Fruit fly (Drosophila melanogaster) whole organism, embryonic: Measurements from ENCODE around the gene Gr5a.

Experiments used
- ATbp ChIP-seq: fragments of 200-800 bp; sonication (Bioruptor generic); optimal IDR thresholded peaks from 2 replicates; lab custom pipeline; 2017; ENCODE audit warnings: missing biosample characterization, mild to moderate bottlenecking, missing genetic modification characterization, missing genetic modification reagents
- Asciz ChIP-seq: fragments of 200-800 bp; sonication (Bioruptor generic); optimal IDR thresholded peaks from 2 replicates; lab custom pipeline; 2017; ENCODE audit warnings: missing biosample characterization, mild to moderate bottlenecking, missing genetic modification characterization, missing genetic modification reagents
- Atf3 ChIP-seq: fragments of 200-800 bp; sonication (Bioruptor generic); optimal IDR thresholded peaks from 3 replicates; lab custom pipeline; 2016; ENCODE audit warnings: missing biosample characterization, missing genetic modification characterization
- CG10267 ChIP-seq: fragments of 200-800 bp; sonication (Bioruptor generic); optimal IDR thresholded peaks from 2 replicates; lab custom pipeline; 2018; ENCODE audit warnings: missing biosample characterization, mild to moderate bottlenecking, missing genetic modification characterization, moderate library complexity
- CG10462 ChIP-seq: fragments of 200-800 bp; sonication (Bioruptor generic); optimal IDR thresholded peaks from 2 replicates; lab custom pipeline; 2016; ENCODE audit warnings: missing biosample characterization, missing genetic modification characterization
- CG10565 ChIP-seq: fragments of 200-800 bp; sonication (Bioruptor generic); optimal IDR thresholded peaks from 3 replicates; lab custom pipeline; 2016; ENCODE audit warnings: missing biosample characterization, mild to moderate bottlenecking, missing genetic modification characterization
- CG10959 ChIP-seq: fragments of 200-800 bp; sonication (Bioruptor generic); IDR thresholded peaks from 2 replicates; pipeline ENCODE4 v1.3.6; 2022; ENCODE audit warnings: missing biosample characterization, missing genetic modification characterization
- CG12391 ChIP-seq: fragments of 200-800 bp; sonication (Bioruptor generic); optimal IDR thresholded peaks from 3 replicates; lab custom pipeline; 2018; ENCODE audit warnings: missing biosample characterization, mild to moderate bottlenecking, missing genetic modification characterization, moderate library complexity
- CG14667 ChIP-seq: fragments of 200-800 bp; sonication (Bioruptor generic); IDR thresholded peaks from 2 replicates; pipeline ENCODE4 v1.3.6; 2022; ENCODE audit warnings: missing biosample characterization, missing genetic modification characterization
- CG15696 ChIP-seq: fragments of 200-800 bp; sonication (Bioruptor generic); optimal IDR thresholded peaks from 2 replicates; lab custom pipeline; 2019; ENCODE audit warnings: missing biosample characterization, mild to moderate bottlenecking, missing genetic modification characterization, moderate library complexity
- CG17385 ChIP-seq: fragments of 200-800 bp; sonication (Bioruptor generic); optimal IDR thresholded peaks from 3 replicates; lab custom pipeline; 2018; ENCODE audit warnings: missing biosample characterization, mild to moderate bottlenecking, missing genetic modification characterization
- CG1832 ChIP-seq: fragments of 200-800 bp; sonication (Bioruptor generic); optimal IDR thresholded peaks from 2 replicates; lab custom pipeline; 2017; ENCODE audit warnings: missing biosample characterization, mild to moderate bottlenecking, missing genetic modification characterization, inconsistent platforms
- CG18476 ChIP-seq: fragments of 200-800 bp; sonication (Bioruptor generic); optimal IDR thresholded peaks from 2 replicates; lab custom pipeline; 2016; ENCODE audit warnings: missing biosample characterization, mild to moderate bottlenecking, missing genetic modification characterization
- CG2116 ChIP-seq: fragments of 200-800 bp; sonication (Bioruptor generic); optimal IDR thresholded peaks from 3 replicates; lab custom pipeline; 2018; ENCODE audit warnings: missing biosample characterization, mild to moderate bottlenecking, missing genetic modification characterization
- CG2875 ChIP-seq: fragments of 200-800 bp; sonication (Bioruptor generic); optimal IDR thresholded peaks from 2 replicates; lab custom pipeline; 2017; ENCODE audit warnings: missing biosample characterization, mild to moderate bottlenecking, missing genetic modification characterization, missing genetic modification reagents
- CG3065 ChIP-seq: fragments of 200-800 bp; sonication (Bioruptor generic); optimal IDR thresholded peaks from 2 replicates; lab custom pipeline; 2016; ENCODE audit warnings: missing biosample characterization, missing genetic modification characterization
- CG6175 ChIP-seq: fragments of 200-800 bp; sonication (Bioruptor generic); IDR thresholded peaks from 3 replicates; pipeline ENCODE4 v1.3.6; 2022; ENCODE audit warnings: missing biosample characterization, missing genetic modification characterization
- CG6272 ChIP-seq: fragments of 200-800 bp; sonication (Bioruptor generic); IDR thresholded peaks from 2 replicates; pipeline ENCODE4 v1.3.6; 2022; ENCODE audit warnings: missing biosample characterization, missing genetic modification characterization
- CG7271 ChIP-seq: fragments of 200-800 bp; sonication (Bioruptor generic); optimal IDR thresholded peaks from 2 replicates; lab custom pipeline; 2018; ENCODE audit warnings: missing biosample characterization, mild to moderate bottlenecking, missing genetic modification characterization, moderate library complexity
- CG7357 ChIP-seq: fragments of 200-800 bp; sonication (Bioruptor generic); IDR thresholded peaks from 3 replicates; pipeline ENCODE4 v1.3.6; 2022; ENCODE audit warnings: missing biosample characterization, missing genetic modification characterization
- CG7745 ChIP-seq: fragments of 200-800 bp; sonication (Bioruptor generic); optimal IDR thresholded peaks from 2 replicates; lab custom pipeline; 2018; ENCODE audit warnings: missing biosample characterization, mild to moderate bottlenecking, missing genetic modification characterization, moderate library complexity
- CG8281 ChIP-seq: fragments of 200-800 bp; sonication (Bioruptor generic); optimal IDR thresholded peaks from 2 replicates; lab custom pipeline; 2018; ENCODE audit warnings: missing biosample characterization, mild to moderate bottlenecking, missing genetic modification characterization, moderate library complexity
- CG8290 ChIP-seq, 3 experiments: fragments of 200-800 bp; sonication (Bioruptor generic); optimal IDR thresholded peaks; 2 replicates each; lab custom pipeline; 2016 to 2019; ENCODE audit warnings: missing biosample characterization in 3 of 3, missing genetic modification characterization in 3 of 3, mild to moderate bottlenecking in 2 of 3, moderate library complexity in 1 of 3
- CG8924 ChIP-seq: fragments of 200-800 bp; optimal IDR thresholded peaks from 3 replicates; lab custom pipeline; 2019; ENCODE audit warnings: missing biosample characterization, mild to moderate bottlenecking, missing genetic modification characterization, moderate library complexity
- CG9215 ChIP-seq: fragments of 200-800 bp; sonication (Bioruptor generic); IDR thresholded peaks from 2 replicates; pipeline ENCODE4 v1.3.6; 2022; ENCODE audit warnings: missing biosample characterization, missing genetic modification characterization
- HHEX ChIP-seq: fragments of 200-800 bp; sonication (Bioruptor generic); optimal IDR thresholded peaks from 3 replicates; lab custom pipeline; 2017; ENCODE audit warnings: missing biosample characterization, mild to moderate bottlenecking, missing genetic modification characterization, missing genetic modification reagents
- HmgZ ChIP-seq: fragments of 200-800 bp; sonication (Bioruptor generic); optimal IDR thresholded peaks from 2 replicates; lab custom pipeline; 2018; ENCODE audit warnings: missing biosample characterization, mild to moderate bottlenecking, missing genetic modification characterization
- Kr ChIP-seq: fragments of 200-800 bp; sonication (Bioruptor generic); optimal IDR thresholded peaks from 2 replicates; lab custom pipeline; 2017; ENCODE audit warnings: missing biosample characterization, mild to moderate bottlenecking, missing genetic modification characterization
- Lhr ChIP-seq: fragments of 200-800 bp; sonication (Bioruptor generic); optimal IDR thresholded peaks from 3 replicates; lab custom pipeline; 2017; ENCODE audit warnings: mild to moderate bottlenecking, missing biosample characterization, missing genetic modification reagents, missing genetic modification characterization
- Med ChIP-seq: fragments of 200-800 bp; sonication (Bioruptor generic); peaks from one replicate; lab custom pipeline; 2016; ENCODE audit warnings: missing biosample characterization, missing genetic modification characterization, mild to moderate bottlenecking, inconsistent platforms, moderate library complexity
- Meics ChIP-seq: fragments of 200-800 bp; sonication (Bioruptor generic); optimal IDR thresholded peaks from 2 replicates; lab custom pipeline; 2017; ENCODE audit warnings: missing biosample characterization, mild to moderate bottlenecking, missing genetic modification characterization
- Neu2 ChIP-seq: fragments of 200-800 bp; sonication (Bioruptor generic); optimal IDR thresholded peaks from 3 replicates; lab custom pipeline; 2016; ENCODE audit warnings: missing biosample characterization, missing genetic modification characterization, borderline replicate concordance
- Nf-YB ChIP-seq: fragments of 200-800 bp; sonication (Bioruptor generic); optimal IDR thresholded peaks from 3 replicates; lab custom pipeline; 2019; ENCODE audit warnings: missing biosample characterization, mild to moderate bottlenecking, missing genetic modification characterization, moderate library complexity
- Sox100B ChIP-seq: fragments of 200-800 bp; sonication (Bioruptor generic); optimal IDR thresholded peaks from 3 replicates; lab custom pipeline; 2018; ENCODE audit warnings: missing biosample characterization, mild to moderate bottlenecking, missing genetic modification characterization
- amos ChIP-seq: fragments of 200-800 bp; sonication (Bioruptor generic); IDR thresholded peaks from 2 replicates; pipeline ENCODE4 v1.3.6; 2022; ENCODE audit warnings: missing biosample characterization, missing genetic modification characterization; ENCODE audit not compliant: partially characterized antibody
- ara ChIP-seq: fragments of 200-800 bp; sonication (Bioruptor generic); IDR thresholded peaks from 2 replicates; pipeline ENCODE4 v1.3.6; 2022; ENCODE audit warnings: missing biosample characterization, missing genetic modification characterization
- ato ChIP-seq: fragments of 200-800 bp; sonication (Bioruptor generic); IDR thresholded peaks from 2 replicates; pipeline ENCODE4 v1.3.6; 2022; ENCODE audit warnings: missing biosample characterization, missing genetic modification characterization; ENCODE audit not compliant: partially characterized antibody
- cas ChIP-seq: fragments of 200-800 bp; sonication (Bioruptor generic); IDR thresholded peaks from 2 replicates; pipeline ENCODE4 v1.3.6; 2022; ENCODE audit warnings: missing biosample characterization, missing genetic modification characterization
- cwo ChIP-seq: fragments of 200-800 bp; sonication (Bioruptor generic); optimal IDR thresholded peaks from 3 replicates; lab custom pipeline; 2017; ENCODE audit warnings: missing biosample characterization, missing genetic modification characterization, mild to moderate bottlenecking, moderate library complexity, missing genetic modification reagents
- ftz-f1 ChIP-seq: fragments of 200-800 bp; sonication (Bioruptor generic); optimal IDR thresholded peaks from 2 replicates; lab custom pipeline; 2016; ENCODE audit warnings: missing biosample characterization, missing genetic modification characterization
- ham ChIP-seq: fragments of 200-800 bp; sonication (Bioruptor generic); IDR thresholded peaks from 2 replicates; pipeline ENCODE4 v1.3.6; 2022; ENCODE audit warnings: missing biosample characterization, missing genetic modification characterization
- lab ChIP-seq: fragments of 200-800 bp; sonication (Bioruptor generic); optimal IDR thresholded peaks from 3 replicates; lab custom pipeline; 2017; ENCODE audit warnings: missing biosample characterization, missing genetic modification characterization, mild to moderate bottlenecking, moderate library complexity, missing genetic modification reagents
- otp ChIP-seq: fragments of 200-800 bp; sonication (Bioruptor generic); IDR thresholded peaks from 3 replicates; pipeline ENCODE4, ENCODE4 v1.3.6; 2022; ENCODE audit warnings: missing biosample characterization, missing genetic modification characterization
- prd ChIP-seq, 3 experiments: fragments of >200 bp in 2 of 3; fragments of 200-800 bp in 1 of 3; sonication (Bioruptor generic) in 1 of 3; optimal IDR thresholded peaks in 2 of 3; IDR thresholded peaks in 1 of 3; 2 replicates in 2 of 3; 3 replicates in 1 of 3; pipeline versions ENCODE4 v1.3.6 to Lab custom; 2017 to 2022; ENCODE audit warnings: missing biosample characterization in 1 of 3, missing genetic modification characterization in 1 of 3
- tio ChIP-seq: fragments of 200-800 bp; sonication (Bioruptor generic); optimal IDR thresholded peaks from 2 replicates; lab custom pipeline; 2017; ENCODE audit warnings: missing biosample characterization, missing genetic modification characterization, inconsistent platforms
- toy ChIP-seq: fragments of 200-800 bp; sonication (Bioruptor generic); IDR thresholded peaks from 2 replicates; pipeline ENCODE4 v1.3.6; 2022; ENCODE audit warnings: missing biosample characterization, missing genetic modification characterization
- unpg ChIP-seq: fragments of 200-800 bp; sonication (Bioruptor generic); optimal IDR thresholded peaks from 3 replicates; lab custom pipeline; 2018; ENCODE audit warnings: missing biosample characterization, mild to moderate bottlenecking, missing genetic modification characterization, moderate library complexity
- vfl ChIP-seq: fragments of 200-800 bp; sonication (Bioruptor generic); optimal IDR thresholded peaks from 2 replicates; lab custom pipeline; 2016; ENCODE audit warnings: missing biosample characterization, missing genetic modification characterization

Gene Gr5a

dm6 chrX:5718476-5719012 is 38.1 kb downstream of the Gr5a start (continued):
- TF ChIP-seq CG17385 (GFP tag; lab: Kevin White, UChicago) (peak; percentile 65), CG10267 (tag; lab: Kevin White, UChicago) (peak; percentile 28), ATbp (GFP tag; lab: Kevin White, UChicago) (no peak), CG12391 (tag; lab: Kevin White, UChicago) (peak; percentile 60), cwo (GFP tag; lab: Kevin White, UChicago) (peak; percentile 70), ato (GFP tag; lab: Robert Waterston, UW) (no peak), unpg (peak; percentile 64), CG2875 (no peak), Neu2 (GFP tag; lab: Kevin White, UChicago) (no peak), otp (GFP tag; lab: Robert Waterston, UW) (peak; percentile 38; the same call in 1 of the 3 replicates), Nf-YB (GFP tag; lab: Kevin White, UChicago) (peak; percentile 20), CG9215 (GFP tag; lab: Robert Waterston, UW) (peak; percentile 64; the same call in 1 of the 2 replicates), CG10565 (GFP tag; lab: Kevin White, UChicago) (no peak), CG10959 (GFP tag; lab: Robert Waterston, UW) (0 out of 2 replicates have a peak, but pooled peaks have one; percentile 21), HmgZ (tag; lab: Kevin White, UChicago) (peak; percentile 46), Sox100B (GFP tag; lab: Kevin White, UChicago) (no peak), vfl (GFP tag; lab: Kevin White, UChicago) (peak; percentile 7), CG8924 (tag; lab: Kevin White, UChicago) (peak; percentile 69), Kr (GFP tag; lab: Kevin White, UChicago) (no peak), lab (peak; percentile 87), ara (GFP tag; lab: Robert Waterston, UW) (no peak), ham (no peak), cas (GFP tag; lab: Robert Waterston, UW) (peak; percentile 25; the same call in 1 of the 2 replicates), Asciz (no peak), Med (GFP tag; lab: Kevin White, UChicago) (peak; percentile 68), ftz-f1 (no peak), CG10462 (GFP tag; lab: Kevin White, UChicago) (no peak), Meics (GFP tag; lab: Kevin White, UChicago) (peak; percentile 80), Lhr (no peak), tio (peak; percentile 28), CG15696 (tag; lab: Kevin White, UChicago) (no peak), CG18476 (GFP tag; lab: Kevin White, UChicago) (no peak), CG6175 (peak; percentile 64; the same call in 2 of the 3 replicates), HHEX (peak; percentile 71), toy (GFP tag; lab: Robert Waterston, UW) (0 out of 2 replicates have a peak, but pooled peaks have one; percentile 10), amos (GFP tag; lab: Robert Waterston, UW) (no peak), CG6272 (no peak), CG2116 (GFP tag; lab: Kevin White, UChicago) (no peak), Atf3 (no peak), CG1832 (no peak), CG7357 (no peak), prd (optimal IDR thresholded peaks at IDR 0.05; lab: Kevin White, UChicago) (no peak), prd (GFP tag; IDR thresholded peaks at IDR 0.05; lab: Robert Waterston, UW) (peak; percentile 71; the same call in 2 of the 3 replicates), CG7271 (tag; lab: Kevin White, UChicago) (no peak), CG8281 (tag; lab: Kevin White, UChicago) (no peak), CG3065 (GFP tag; lab: Kevin White, UChicago) (no peak), CG8290 (GFP tag; optimal IDR thresholded peaks at IDR 0.05; lab: Kevin White, UChicago) (no peak), CG8290 (tag; optimal IDR thresholded peaks at IDR 0.05; lab: Kevin White, UChicago) (peak in 1 of 2 experiments; percentile 3), CG14667 (peak; percentile 56), CG7745 (tag; lab: Kevin White, UChicago) (no peak)
